Worm (Caenorhabditis elegans) whole organism, L4 larva: ENCODE data around the gene nhr-120.

Experiments
- aly-2 ChIP-seq: sonication (generic microtip); optimal IDR thresholded peaks from 2 replicates; lab custom pipeline; 2018; ENCODE audit warnings: missing biosample characterization, missing genetic modification characterization
- mxl-3 ChIP-seq: fragments of 200-800 bp; sonication (Bioruptor generic); optimal IDR thresholded peaks from 2 replicates; lab custom pipeline; 2018; ENCODE audit warnings: mild to moderate bottlenecking, missing genetic modification characterization, missing compliant biosample characterization
- pha-4 ChIP-seq, 2 experiments: fragments of 150-350 bp in 1 of 2; fragments of 200-800 bp in 1 of 2; sonication (Bioruptor generic) in 1 of 2; IDR thresholded peaks in 1 of 2; optimal IDR thresholded peaks in 1 of 2; 2 replicates each; pipeline versions ENCODE4 v1.3.6 to Lab custom; 2014 to 2022; ENCODE audit warnings: missing genetic modification characterization in 2 of 2, missing genetic modification reagents in 2 of 2, missing biosample characterization in 1 of 2, missing compliant biosample characterization in 1 of 2

- TF ChIP-seq aly-2 (tag; lab: Kevin White, UChicago) (no peak), pha-4 (GFP tag; IDR thresholded peaks at IDR 0.05; lab: Robert Waterston, UW) (no peak), pha-4 (tag; optimal IDR thresholded peaks at IDR 0.05; lab: Kevin White, UChicago) (no peak), mxl-3 (GFP tag; lab: Kevin White, UChicago) (no peak)
These were observed 32.8 kb downstream of the nhr-120 start for ce11 chrX:6607599-6607998.
